Worm (Caenorhabditis elegans) whole organism, L4/young adult: ENCODE data around the gene meg-1.

Experiments
- W03F9.2 ChIP-seq: fragments of 150-350 bp; optimal IDR thresholded peaks from 2 replicates; lab custom pipeline; 2014; ENCODE audit warnings: missing biosample characterization, missing genetic modification characterization
- dao-5 ChIP-seq: sonication (generic microtip); optimal IDR thresholded peaks from 2 replicates; lab custom pipeline; 2016; ENCODE audit warnings: missing genotype, missing genetic modification characterization, moderate library complexity, missing compliant biosample characterization
- him-1 ChIP-seq: sonication (generic microtip); optimal IDR thresholded peaks from 2 replicates; lab custom pipeline; 2016; ENCODE audit warnings: missing genotype, missing genetic modification reagents, missing genetic modification characterization, missing compliant biosample characterization

The meg-1 gene

ce11 chrX:13948167-13948566 is 18.7 kb upstream of the meg-1 start:
- TF ChIP-seq him-1 (tag; lab: Kevin White, UChicago) (no peak), dao-5 (tag; lab: Kevin White, UChicago) (no peak), W03F9.2 (no peak)

ce11 chrX:13946693-13947583 is 17.5 kb upstream of the meg-1 start:
- TF ChIP-seq him-1 (tag; lab: Kevin White, UChicago) (no peak), dao-5 (tag; lab: Kevin White, UChicago) (no peak), W03F9.2 (no peak)

DNA sequence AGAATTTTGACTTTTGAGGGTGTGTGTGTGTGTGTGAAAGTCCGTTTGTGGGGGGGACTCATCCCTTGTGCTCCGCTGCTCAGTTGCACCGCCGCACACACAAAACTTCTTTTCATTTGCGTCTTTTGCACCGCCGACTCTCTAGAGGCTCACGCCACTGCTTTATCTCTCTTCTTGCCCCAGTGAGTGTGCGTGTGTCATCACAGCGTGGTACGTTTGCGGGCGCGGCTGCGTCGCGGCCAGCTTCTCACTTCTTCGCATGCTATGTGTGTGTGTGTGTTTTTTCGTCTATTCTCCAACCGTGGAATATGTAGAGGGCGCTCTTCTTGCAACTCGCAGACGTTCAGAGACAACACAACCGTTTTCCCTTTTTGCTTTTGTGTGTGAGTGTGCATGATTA is 16.1 kb upstream of the meg-1 start:
- peak; percentile 68 for TF ChIP-seq him-1 (tag; lab: Kevin White, UChicago)
- TF ChIP-seq W03F9.2: no peak
- no peak for TF ChIP-seq dao-5 (tag; lab: Kevin White, UChicago)

ce11 chrX:13945090-13945489 is 15.7 kb upstream of the meg-1 start:
- TF ChIP-seq dao-5 (tag; lab: Kevin White, UChicago): no peak
- TF ChIP-seq him-1 (tag; lab: Kevin White, UChicago): no peak
- no peak for TF ChIP-seq W03F9.2

DNA sequence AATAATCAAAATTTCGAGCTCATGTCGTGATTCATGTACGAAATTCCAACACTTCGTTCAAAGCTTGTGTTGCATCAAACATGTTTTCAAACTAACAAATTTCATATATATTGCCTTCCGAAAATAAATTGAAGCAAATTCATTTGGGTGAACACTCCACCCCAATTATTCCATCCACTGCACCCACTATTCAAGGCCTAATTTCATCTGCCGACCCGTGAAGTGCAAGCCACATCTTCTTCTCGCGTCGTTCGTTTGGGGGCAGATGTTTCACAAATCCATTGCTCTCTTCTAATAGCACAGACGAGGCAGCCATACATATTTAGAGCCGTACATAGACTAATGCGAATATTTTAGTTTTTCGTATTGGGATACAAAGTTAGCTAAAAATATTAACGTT is 14.8 kb upstream of the meg-1 start:
- no peak for TF ChIP-seq dao-5 (tag; lab: Kevin White, UChicago)
- TF ChIP-seq W03F9.2: no peak
- no peak for TF ChIP-seq him-1 (tag; lab: Kevin White, UChicago)

DNA sequence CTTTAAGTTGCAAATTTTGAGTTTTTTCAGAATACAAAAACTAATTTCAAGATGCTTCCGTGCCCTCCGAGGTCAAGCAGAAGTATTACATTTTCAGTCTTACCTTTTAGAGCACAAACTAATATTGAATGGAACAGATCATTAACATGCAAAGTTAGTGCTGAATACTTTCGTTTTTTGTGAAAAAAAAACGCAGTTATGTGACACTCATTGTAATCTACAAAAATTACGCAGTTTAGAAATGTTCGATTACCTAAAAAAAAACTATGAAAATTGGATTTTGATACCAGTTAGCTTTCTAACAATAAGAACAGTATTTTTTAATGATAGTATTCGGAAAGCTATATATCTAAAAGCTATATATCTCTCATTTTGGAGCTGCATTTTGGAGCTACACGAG is 12.4 kb upstream of the meg-1 start:
- TF ChIP-seq dao-5 (tag; lab: Kevin White, UChicago) (no peak), W03F9.2 (no peak), him-1 (tag; lab: Kevin White, UChicago) (no peak)

DNA sequence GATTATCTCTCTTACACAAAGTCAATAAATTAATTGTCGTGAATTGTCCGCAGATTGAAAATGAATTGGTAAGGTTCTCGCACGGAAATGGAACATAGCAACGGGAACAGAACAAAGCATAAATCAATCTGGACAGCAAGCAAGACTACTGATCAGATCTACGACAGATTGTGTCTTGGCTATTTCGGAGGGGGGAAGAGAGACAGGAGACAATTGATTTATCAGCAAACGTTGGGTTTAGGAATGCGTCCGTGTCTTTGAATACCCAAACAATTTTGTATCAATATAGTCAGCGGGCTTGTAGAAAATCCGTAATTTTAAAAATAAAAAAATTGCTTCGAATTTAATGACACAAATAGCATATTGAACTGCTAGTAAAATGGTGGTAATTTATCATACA is 11.9 kb upstream of the meg-1 start:
- TF ChIP-seq dao-5 (tag; lab: Kevin White, UChicago) (no peak), W03F9.2 (no peak), him-1 (tag; lab: Kevin White, UChicago) (no peak)

- no peak for TF ChIP-seq him-1 (tag; lab: Kevin White, UChicago)
- no peak for TF ChIP-seq dao-5 (tag; lab: Kevin White, UChicago)
- TF ChIP-seq W03F9.2: no peak
Measured at ce11 chrX:13940287-13940686, 10.9 kb upstream of the meg-1 start.

DNA sequence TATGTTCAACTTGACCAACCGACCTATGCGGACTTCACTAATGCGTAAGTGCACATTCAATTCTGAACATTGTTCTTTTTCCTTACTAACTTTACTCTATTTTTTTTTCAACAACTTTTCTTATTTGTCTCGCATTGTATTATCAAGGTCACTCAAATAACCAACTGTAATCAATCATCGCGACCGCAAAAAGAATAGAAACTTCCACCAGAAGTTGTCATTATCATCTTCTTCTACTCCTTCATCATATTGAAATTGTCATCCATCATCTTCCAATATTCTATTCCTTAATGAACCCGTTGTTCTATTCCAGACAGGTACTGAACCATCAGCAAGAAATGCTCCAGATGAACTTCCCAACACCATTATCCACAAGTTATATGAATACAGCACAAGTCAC is 10.0 kb upstream of the meg-1 start:
- TF ChIP-seq dao-5 (tag; lab: Kevin White, UChicago) (no peak), W03F9.2 (no peak), him-1 (tag; lab: Kevin White, UChicago) (no peak)

- TF ChIP-seq him-1 (tag; lab: Kevin White, UChicago) (no peak), W03F9.2 (no peak), dao-5 (tag; lab: Kevin White, UChicago) (no peak)
Measured at ce11 chrX:13937910-13938309, 8.5 kb upstream of the meg-1 start.

DNA sequence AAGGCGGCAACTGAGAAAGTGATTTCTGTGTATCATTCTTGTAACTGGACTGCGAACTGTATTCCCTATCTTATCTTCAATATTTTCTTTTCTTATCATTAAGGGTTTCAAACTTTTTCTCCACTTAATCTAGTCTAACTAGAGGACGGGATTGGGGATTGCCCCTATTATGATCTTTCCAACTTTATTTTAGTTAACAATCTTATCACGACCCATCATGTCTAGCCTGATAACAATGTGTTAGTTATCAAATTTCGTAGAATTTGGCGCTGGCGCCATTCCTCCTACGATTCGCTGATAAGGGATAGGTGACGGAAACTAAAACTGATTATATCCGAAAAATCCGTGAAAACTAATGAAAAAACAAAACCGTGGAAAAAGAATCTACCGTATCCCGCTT is 7.9 kb upstream of the meg-1 start:
- TF ChIP-seq W03F9.2 (no peak), dao-5 (tag; lab: Kevin White, UChicago) (no peak), him-1 (tag; lab: Kevin White, UChicago) (no peak)

DNA sequence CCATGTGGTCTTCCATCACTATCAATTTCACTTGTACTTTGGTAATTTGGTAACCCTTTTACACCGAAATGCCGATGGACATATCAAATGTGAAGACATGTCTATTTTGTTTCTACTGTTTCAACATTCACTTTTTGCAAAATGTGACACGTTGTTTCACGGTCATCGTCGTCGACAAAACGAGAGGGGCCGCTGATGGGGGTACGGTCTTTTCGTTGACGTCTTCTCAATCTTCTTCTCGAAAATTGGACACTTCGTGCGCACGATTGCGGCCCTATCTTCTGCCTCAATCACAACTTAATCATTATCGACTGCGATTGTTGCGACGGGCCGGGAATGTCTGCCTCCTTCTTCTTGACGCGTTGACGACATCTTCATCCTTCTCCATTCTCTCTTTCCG is 7.3 kb upstream of the meg-1 start:
- no peak for TF ChIP-seq W03F9.2
- TF ChIP-seq dao-5 (tag; lab: Kevin White, UChicago): no peak
- no peak for TF ChIP-seq him-1 (tag; lab: Kevin White, UChicago)

DNA sequence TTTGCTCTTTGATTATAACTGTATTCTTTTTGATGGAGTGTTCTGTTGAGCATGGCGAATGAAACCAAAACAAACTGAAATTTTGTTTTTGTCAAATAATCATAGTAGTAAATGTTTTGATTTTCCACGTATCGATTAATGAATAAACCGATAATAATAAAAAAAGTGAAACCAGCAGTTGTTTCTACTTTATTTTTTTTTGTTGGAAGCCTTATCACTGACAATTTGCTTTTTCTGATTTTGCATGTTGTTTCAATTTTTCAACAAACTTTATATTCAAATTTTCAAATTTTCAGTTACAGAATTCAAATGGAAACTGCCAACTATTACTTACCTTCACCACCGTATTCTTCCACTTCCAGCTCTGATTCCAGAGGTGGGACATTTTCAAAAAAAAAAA is 5.1 kb upstream of the meg-1 start, which contains the start of gene elt-3:
Gene elt-3, plus strand, starts transcription at position 301 of the 400 bp plus-strand sequence.
- TF ChIP-seq him-1 (tag; lab: Kevin White, UChicago) (no peak), W03F9.2 (no peak), dao-5 (tag; lab: Kevin White, UChicago) (no peak)

- TF ChIP-seq dao-5 (tag; lab: Kevin White, UChicago) (no peak), W03F9.2 (no peak), him-1 (tag; lab: Kevin White, UChicago) (no peak)
Measured at ce11 chrX:13928532-13928931, 902 bp downstream of the meg-1 start.

DNA sequence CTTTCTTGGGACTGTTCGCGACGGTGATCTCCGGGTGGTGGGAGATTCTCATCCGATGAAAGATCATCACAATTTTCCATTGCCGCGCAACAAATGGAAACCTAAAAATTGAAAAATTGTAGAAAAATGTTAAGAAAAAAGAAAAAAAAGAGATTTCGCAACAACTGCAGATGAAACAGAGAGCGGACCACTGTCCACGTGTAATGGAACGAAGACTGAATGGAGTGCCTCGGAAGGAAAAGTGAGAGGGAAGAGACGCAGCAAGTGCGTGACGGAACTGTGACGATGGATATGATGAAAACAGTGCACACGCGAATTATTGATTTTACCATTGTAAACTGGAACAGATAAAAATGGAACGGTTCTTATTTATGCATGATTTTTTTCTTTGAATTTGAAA is 3.4 kb downstream of the meg-1 start, which contains the start of gene meg-2:
Gene meg-2, minus strand, starts transcription at position 101 of the 400 bp plus-strand sequence.
- TF ChIP-seq dao-5 (tag; lab: Kevin White, UChicago) (no peak), him-1 (tag; lab: Kevin White, UChicago) (no peak), W03F9.2 (no peak)
